Worm (Caenorhabditis elegans) whole organism, late embryonic: ENCODE data around the gene str-207.

ENCODE experiments used
- K02D7.2 ChIP-seq: sonication (generic microtip); optimal IDR thresholded peaks from 2 replicates; lab custom pipeline; 2017; ENCODE audit warnings: mild to moderate bottlenecking, missing genetic modification characterization, missing compliant biosample characterization
- T23F11.4 ChIP-seq: fragments of 200-800 bp; sonication (Bioruptor generic); optimal IDR thresholded peaks from 2 replicates; lab custom pipeline; 2018; ENCODE audit warnings: mild to moderate bottlenecking, missing genetic modification characterization, missing compliant biosample characterization
- Y22D7AL.16 ChIP-seq: sonication (generic microtip); optimal IDR thresholded peaks from 2 replicates; lab custom pipeline; 2016; ENCODE audit warnings: missing genetic modification characterization, missing compliant biosample characterization
- ama-1 ChIP-seq: fragments of 150-350 bp; optimal IDR thresholded peaks from 2 replicates; lab custom pipeline; 2014
- ceh-2 ChIP-seq: sonication (generic microtip); optimal IDR thresholded peaks from 2 replicates; lab custom pipeline; 2016; ENCODE audit warnings: missing genotype, missing genetic modification characterization, missing compliant biosample characterization
- ceh-48 ChIP-seq: sonication (generic microtip); optimal IDR thresholded peaks from 2 replicates; lab custom pipeline; 2016; ENCODE audit warnings: missing genetic modification characterization, inconsistent platforms, missing compliant biosample characterization
- dve-1 ChIP-seq: sonication (generic microtip); optimal IDR thresholded peaks from 2 replicates; lab custom pipeline; 2017; ENCODE audit warnings: antibody characterized with exemption, mild to moderate bottlenecking, missing genetic modification characterization, missing compliant biosample characterization
- gmeb-2 ChIP-seq: sonication (generic microtip); optimal IDR thresholded peaks from 2 replicates; lab custom pipeline; 2016; ENCODE audit warnings: missing genetic modification characterization, inconsistent platforms, missing compliant biosample characterization
- npax-4 ChIP-seq: sonication (generic microtip); optimal IDR thresholded peaks from 2 replicates; lab custom pipeline; 2016; ENCODE audit warnings: missing genetic modification characterization, missing compliant biosample characterization
- pha-4 ChIP-seq: fragments of 150-350 bp; optimal IDR thresholded peaks from 2 replicates; lab custom pipeline; 2018; ENCODE audit warnings: missing biosample characterization, missing genetic modification reagents, missing genetic modification characterization
- pros-1 ChIP-seq: fragments of 150-350 bp; optimal IDR thresholded peaks from 2 replicates; lab custom pipeline; 2014; ENCODE audit warnings: missing biosample characterization, missing genetic modification reagents, missing genetic modification characterization
- rnt-1 ChIP-seq: sonication (generic microtip); optimal IDR thresholded peaks from 2 replicates; lab custom pipeline; 2016; ENCODE audit warnings: missing genetic modification characterization, missing compliant biosample characterization
- unc-42 ChIP-seq: sonication (generic microtip); optimal IDR thresholded peaks from 2 replicates; lab custom pipeline; 2016; ENCODE audit warnings: missing genotype, missing genetic modification characterization, missing compliant biosample characterization
- unc-55 ChIP-seq: sonication (generic microtip); optimal IDR thresholded peaks from 2 replicates; lab custom pipeline; 2017; ENCODE audit warnings: missing biosample characterization, missing genetic modification reagents, missing genetic modification characterization

Gene str-207

ce11 chrV:5001386-5001785 lies 49.9 kb downstream of the str-207 start, which contains the start of gene srr-8:
srr-8 (plus strand) TSS chrV:5001686.
- TF ChIP-seq ama-1 (lab: Kevin White, UChicago) (no peak), unc-55 (no peak), gmeb-2 (tag; lab: Kevin White, UChicago) (no peak), npax-4 (no peak), ceh-48 (tag; lab: Kevin White, UChicago) (no peak), unc-42 (tag; lab: Kevin White, UChicago) (no peak), T23F11.4 (GFP tag; lab: Kevin White, UChicago) (no peak), Y22D7AL.16 (tag; lab: Kevin White, UChicago) (no peak), ceh-2 (tag; lab: Kevin White, UChicago) (no peak), pha-4 (tag; lab: Kevin White, UChicago) (no peak), pros-1 (tag; lab: Kevin White, UChicago) (no peak), K02D7.2 (no peak), rnt-1 (no peak), dve-1 (no peak)
